Worm (Caenorhabditis elegans): Measurements from ENCODE around the gene plst-1.

- no peak for TF ChIP-seq ama-1 (optimal IDR thresholded peaks at IDR 0.05)
- no peak for TF ChIP-seq hnd-1 (tag; optimal IDR thresholded peaks at IDR 0.05)
- TF ChIP-seq pes-1 (GFP tag; IDR thresholded peaks at IDR 0.05), result no peak
These were observed 27.5 kb upstream of the plst-1 start for ce11 chrIV:1261930-1262329.

Measured in whole organism, early embryonic.